Worm (Caenorhabditis elegans) whole organism, L1 larva: Measurements from ENCODE around the gene F57B1.5.

Experiments used
- C34B4.2 ChIP-seq: sonication (generic microtip); optimal IDR thresholded peaks from 2 replicates; lab custom pipeline; 2017; ENCODE audit warnings: mild to moderate bottlenecking, missing genetic modification characterization, missing compliant biosample characterization
- Y116A8C.19 ChIP-seq: sonication (generic microtip); optimal IDR thresholded peaks from 2 replicates; lab custom pipeline; 2016; ENCODE audit warnings: missing compliant biosample characterization, missing genetic modification characterization, borderline replicate concordance
- ceh-8 ChIP-seq: fragments of 200-800 bp; sonication (Bioruptor generic); optimal IDR thresholded peaks from 2 replicates; lab custom pipeline; 2018; ENCODE audit warnings: mild to moderate bottlenecking, missing genetic modification characterization, moderate library complexity, missing compliant biosample characterization
- dsc-1 ChIP-seq: sonication (generic microtip); optimal IDR thresholded peaks from 2 replicates; lab custom pipeline; 2016; ENCODE audit warnings: mild to moderate bottlenecking, missing genetic modification characterization, missing compliant biosample characterization
- efl-1 ChIP-seq, 4 experiments: fragments of 150-350 bp; optimal IDR thresholded peaks in 3 of 4; peaks in 1 of 4; 1 replicate in 1 of 4; 2 replicates in 3 of 4; lab custom pipeline; 2014; ENCODE audit warnings: missing biosample characterization in 2 of 4, missing genetic modification characterization in 2 of 4, missing genetic modification reagents in 2 of 4
- efl-3 ChIP-seq: fragments of 200-800 bp; sonication (Bioruptor generic); optimal IDR thresholded peaks from 2 replicates; lab custom pipeline; 2018; ENCODE audit warnings: mild to moderate bottlenecking, missing genetic modification characterization, missing compliant biosample characterization
- egl-13 ChIP-seq: sonication (generic microtip); optimal IDR thresholded peaks from 2 replicates; lab custom pipeline; 2016; ENCODE audit warnings: missing genotype, missing genetic modification reagents, missing genetic modification characterization, missing compliant biosample characterization
- egl-27 ChIP-seq, 2 experiments: fragments of 150-350 bp in 1 of 2; sonication (generic microtip); optimal IDR thresholded peaks; 3 replicates each; lab custom pipeline; 2017 to 2018; ENCODE audit warnings: missing biosample characterization in 2 of 2, missing genetic modification characterization in 2 of 2, missing genetic modification reagents in 2 of 2
- elt-2 ChIP-seq: sonication (generic microtip); optimal IDR thresholded peaks from 2 replicates; lab custom pipeline; 2016; ENCODE audit warnings: missing genetic modification characterization, mild to moderate bottlenecking, inconsistent platforms, missing compliant biosample characterization, missing genetic modification reagents
- elt-3 ChIP-seq, 6 experiments: fragments of 150-350 bp in 1 of 6; sonication (generic microtip); optimal IDR thresholded peaks; 2 replicates each; lab custom pipeline; 2017 to 2018; ENCODE audit warnings: missing biosample characterization in 6 of 6, missing genetic modification characterization in 6 of 6, inconsistent platforms in 1 of 6
- ets-5 ChIP-seq: fragments of 200-800 bp; sonication (Bioruptor generic); IDR thresholded peaks from 2 replicates; pipeline ENCODE4 v1.3.6; 2022; ENCODE audit warnings: missing genetic modification characterization, missing compliant biosample characterization
- fkh-8 ChIP-seq: sonication (generic microtip); optimal IDR thresholded peaks from 2 replicates; lab custom pipeline; 2016; ENCODE audit warnings: mild to moderate bottlenecking, missing genetic modification characterization, missing compliant biosample characterization
- fos-1 ChIP-seq: fragments of 150-350 bp; optimal IDR thresholded peaks from 2 replicates; lab custom pipeline; 2014; ENCODE audit warnings: missing biosample characterization, missing genetic modification characterization
- grh-1 ChIP-seq: fragments of 200-800 bp; sonication (Bioruptor generic); IDR thresholded peaks from 2 replicates; pipeline ENCODE4 v1.3.6; 2022; ENCODE audit warnings: missing genetic modification reagents, missing genetic modification characterization, missing compliant biosample characterization
- hlh-4 ChIP-seq: sonication (generic microtip); optimal IDR thresholded peaks from 2 replicates; lab custom pipeline; 2016; ENCODE audit warnings: mild to moderate bottlenecking, missing genetic modification characterization, missing compliant biosample characterization
- hpl-2 ChIP-seq: fragments of 150-350 bp; optimal IDR thresholded peaks from 2 replicates; lab custom pipeline; 2014; ENCODE audit warnings: missing biosample characterization, missing genetic modification reagents, missing genetic modification characterization
- jun-1 ChIP-seq: fragments of 150-350 bp; optimal IDR thresholded peaks from 2 replicates; lab custom pipeline; 2014; ENCODE audit warnings: missing biosample characterization, missing genetic modification reagents, missing genetic modification characterization
- lin-13 ChIP-seq: fragments of 150-350 bp; optimal IDR thresholded peaks from 2 replicates; lab custom pipeline; 2014; ENCODE audit warnings: missing biosample characterization, missing genetic modification reagents, missing genetic modification characterization
- lin-15B ChIP-seq: fragments of 150-350 bp; sonication (generic microtip); optimal IDR thresholded peaks from 3 replicates; lab custom pipeline; 2014; ENCODE audit warnings: missing biosample characterization, missing genetic modification characterization
- lin-35 ChIP-seq, 2 experiments: fragments of 150-350 bp; optimal IDR thresholded peaks; 2 replicates each; lab custom pipeline; 2014; ENCODE audit warnings: missing biosample characterization in 2 of 2, missing genetic modification characterization in 2 of 2, missing genetic modification reagents in 2 of 2
- mef-2 ChIP-seq: fragments of 150-350 bp; optimal IDR thresholded peaks from 2 replicates; lab custom pipeline; 2014; ENCODE audit warnings: missing biosample characterization, missing genetic modification characterization
- nhr-11 ChIP-seq: fragments of 150-350 bp; optimal IDR thresholded peaks from 2 replicates; lab custom pipeline; 2014; ENCODE audit warnings: missing biosample characterization, missing genetic modification characterization
- nhr-12 ChIP-seq: sonication (generic microtip); optimal IDR thresholded peaks from 2 replicates; lab custom pipeline; 2017; ENCODE audit warnings: missing biosample characterization, missing genetic modification characterization
- nhr-20 ChIP-seq: sonication (generic microtip); optimal IDR thresholded peaks from 2 replicates; lab custom pipeline; 2016; ENCODE audit warnings: mild to moderate bottlenecking, missing genetic modification characterization, missing compliant biosample characterization
- nhr-237 ChIP-seq: fragments of 150-350 bp; optimal IDR thresholded peaks from 2 replicates; lab custom pipeline; 2014; ENCODE audit warnings: missing biosample characterization, missing genetic modification characterization
- nhr-47 ChIP-seq: sonication (generic microtip); optimal IDR thresholded peaks from 2 replicates; lab custom pipeline; 2016; ENCODE audit warnings: mild to moderate bottlenecking, missing genetic modification characterization, moderate library complexity, missing compliant biosample characterization
- nhr-71 ChIP-seq: sonication (generic microtip); optimal IDR thresholded peaks from 2 replicates; lab custom pipeline; 2016; ENCODE audit warnings: mild to moderate bottlenecking, missing genetic modification characterization, moderate library complexity, missing compliant biosample characterization
- nhr-76 ChIP-seq: sonication (generic microtip); optimal IDR thresholded peaks from 2 replicates; lab custom pipeline; 2017; ENCODE audit warnings: missing biosample characterization, missing genetic modification characterization
- nhr-77 ChIP-seq: fragments of 150-350 bp; optimal IDR thresholded peaks from 2 replicates; lab custom pipeline; 2014; ENCODE audit warnings: missing biosample characterization, missing genetic modification characterization
- nhr-84 ChIP-seq: sonication (generic microtip); optimal IDR thresholded peaks from 2 replicates; lab custom pipeline; 2017; ENCODE audit warnings: missing biosample characterization, missing genetic modification characterization
- nhr-85 ChIP-seq: sonication (generic microtip); peaks from one replicate; lab custom pipeline; 2016; ENCODE audit warnings: missing genetic modification characterization, inconsistent platforms, missing compliant biosample characterization
- pag-3 ChIP-seq: sonication (generic microtip); optimal IDR thresholded peaks from 2 replicates; lab custom pipeline; 2017; ENCODE audit warnings: missing genetic modification characterization, mild to moderate bottlenecking, missing compliant biosample characterization, antibody characterized with exemption, borderline replicate concordance; ENCODE audit not compliant: insufficient read depth
- pax-3 ChIP-seq: fragments of 200-800 bp; sonication (Bioruptor generic); optimal IDR thresholded peaks from 2 replicates; lab custom pipeline; 2018; ENCODE audit warnings: mild to moderate bottlenecking, missing genetic modification characterization, moderate library complexity, missing compliant biosample characterization
- skn-1 ChIP-seq: fragments of 150-350 bp; optimal IDR thresholded peaks from 2 replicates; lab custom pipeline; 2014; ENCODE audit warnings: missing biosample characterization, missing genetic modification characterization
- snpc-4 ChIP-seq: fragments of 150-350 bp; optimal IDR thresholded peaks from 2 replicates; lab custom pipeline; 2014; ENCODE audit warnings: missing biosample characterization, missing genetic modification characterization
- snu-23 ChIP-seq: sonication (generic microtip); optimal IDR thresholded peaks from 2 replicates; lab custom pipeline; 2016; ENCODE audit warnings: missing genetic modification characterization, missing compliant biosample characterization
- sup-37 ChIP-seq: fragments of 200-800 bp; sonication (Bioruptor generic); optimal IDR thresholded peaks from 2 replicates; lab custom pipeline; 2018; ENCODE audit warnings: mild to moderate bottlenecking, missing genetic modification characterization, missing compliant biosample characterization
- tbx-2 ChIP-seq: sonication (generic microtip); optimal IDR thresholded peaks from 2 replicates; lab custom pipeline; 2016; ENCODE audit warnings: missing genetic modification characterization, missing compliant biosample characterization
- tlp-1 ChIP-seq: fragments of 150-350 bp; optimal IDR thresholded peaks from 2 replicates; lab custom pipeline; 2014; ENCODE audit warnings: missing biosample characterization, missing genetic modification characterization
- unc-30 ChIP-seq: sonication (generic microtip); optimal IDR thresholded peaks from 2 replicates; lab custom pipeline; 2017; ENCODE audit warnings: missing biosample characterization, missing genetic modification characterization
- unc-98 ChIP-seq: fragments of 200-800 bp; sonication (Bioruptor generic); IDR thresholded peaks from 2 replicates; pipeline ENCODE4 v1.3.6; 2022; ENCODE audit warnings: missing genetic modification characterization, missing compliant biosample characterization
- xbp-1 ChIP-seq: sonication (generic microtip); optimal IDR thresholded peaks from 2 replicates; lab custom pipeline; 2016; ENCODE audit warnings: missing genetic modification characterization, missing compliant biosample characterization
- zag-1 ChIP-seq: fragments of 150-350 bp; optimal IDR thresholded peaks from 2 replicates; lab custom pipeline; 2014; ENCODE audit warnings: missing biosample characterization, missing genetic modification characterization
- ztf-11 ChIP-seq, 2 experiments: sonication (generic microtip); optimal IDR thresholded peaks; 2 replicates each; lab custom pipeline; 2016 to 2017; ENCODE audit warnings: missing genetic modification characterization in 2 of 2, missing biosample characterization in 1 of 2, missing compliant biosample characterization in 1 of 2

The F57B1.5 gene

DNA sequence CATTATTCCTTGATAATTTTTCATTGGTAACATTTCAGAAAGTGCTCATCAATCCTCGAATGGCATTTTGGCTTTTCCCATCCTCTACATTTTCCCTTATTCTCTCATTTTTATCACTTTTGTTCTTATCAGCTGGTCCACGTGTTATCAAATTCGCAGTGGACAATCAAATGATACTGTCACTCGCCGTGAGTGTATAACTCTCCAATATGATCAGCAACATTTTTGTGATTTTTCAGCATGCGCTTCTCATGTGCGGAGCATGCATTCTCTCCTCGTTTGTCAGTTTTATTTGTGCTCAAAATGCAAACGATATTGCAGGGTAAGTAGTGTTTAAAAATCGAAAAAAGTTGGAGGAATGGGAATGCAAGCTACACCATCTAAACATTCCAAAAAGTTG, 5.1 kb downstream of the F57B1.5 start (continued):
- no peak for TF ChIP-seq lin-15B (tag; lab: Kevin White, UChicago)
- TF ChIP-seq nhr-77 (tag; lab: Kevin White, UChicago) = no peak
- TF ChIP-seq fkh-8 (tag; lab: Kevin White, UChicago) = no peak
- TF ChIP-seq, all 84 proteins: peak for 8

ce11 chrV:13221066-13221465, 13.5 kb downstream of the F57B1.5 start:
- TF ChIP-seq nhr-85 (tag; lab: Kevin White, UChicago) (no peak), nhr-20 (no peak), lin-15B (tag; lab: Kevin White, UChicago) (no peak), ets-5 (GFP tag; lab: Robert Waterston, UW) (no peak), fos-1 (tag; lab: Kevin White, UChicago) (no peak), ceh-8 (no peak), nhr-76 (no peak), snpc-4 (no peak), xbp-1 (tag; lab: Kevin White, UChicago) (no peak), egl-13 (tag; lab: Kevin White, UChicago) (no peak), pag-3 (tag; lab: Kevin White, UChicago) (no peak), tbx-2 (tag; lab: Kevin White, UChicago) (no peak), ztf-11 (tag; optimal IDR thresholded peaks at IDR 0.05; lab: Kevin White, UChicago) (no peak), pax-3 (no peak), sup-37 (no peak), C34B4.2 (tag; lab: Kevin White, UChicago) (no peak), Y116A8C.19 (tag; lab: Kevin White, UChicago) (no peak)

DNA sequence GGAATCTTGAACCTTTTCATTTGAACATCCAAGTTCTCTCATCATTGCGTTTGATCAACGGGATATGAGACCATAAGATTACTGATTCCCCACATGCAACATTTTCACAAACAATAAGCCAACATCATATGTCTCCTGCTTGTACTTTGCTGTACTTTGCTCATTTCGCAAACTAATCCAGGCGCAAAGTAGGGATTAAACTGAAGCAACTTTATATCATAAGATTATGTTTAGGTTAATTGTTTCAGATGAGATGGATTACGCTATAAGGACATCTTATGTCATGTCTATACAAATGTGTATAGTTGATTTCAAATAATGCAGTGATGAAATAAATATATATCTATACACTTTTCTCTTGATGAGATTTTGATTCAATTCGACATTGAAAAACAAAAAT, 22.0 kb downstream of the F57B1.5 start:
- TF ChIP-seq pax-3 = peak; percentile 82
- no peak for TF ChIP-seq nhr-12 (tag; lab: Kevin White, UChicago)
- TF ChIP-seq efl-1 (optimal IDR thresholded peaks at IDR 0.05; lab: Kevin White, UChicago) = no peak
- TF ChIP-seq efl-1 (GFP tag; optimal IDR thresholded peaks at IDR 0.05 in 1 of 2; lab: Kevin White, UChicago) = peak in 1 of 2 experiments; percentile 20
- peak; percentile 74 for TF ChIP-seq dsc-1 (tag; lab: Kevin White, UChicago)
- TF ChIP-seq pag-3 (tag; lab: Kevin White, UChicago) = no peak

DNA sequence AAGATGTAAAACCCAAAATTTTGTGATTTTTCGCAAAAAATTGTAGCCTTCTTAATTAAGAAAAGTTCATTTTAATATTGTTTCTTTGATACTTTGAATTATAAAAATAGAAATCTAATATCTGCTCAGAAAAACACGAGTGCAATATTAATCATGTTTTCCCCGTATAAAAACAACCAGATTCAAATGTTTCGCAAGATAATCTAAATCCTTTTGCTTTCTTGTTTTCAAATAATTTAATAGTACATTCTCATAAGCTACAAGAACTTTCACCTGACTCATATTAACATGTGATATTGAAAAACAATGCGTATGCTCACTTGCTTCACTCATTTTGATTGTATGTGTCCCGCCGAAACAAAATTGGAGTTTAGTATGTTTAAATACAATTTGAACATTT, 27.8 kb downstream of the F57B1.5 start:
- TF ChIP-seq sup-37 (no peak), elt-3 (tag; optimal IDR thresholded peaks at IDR 0.05; lab: Kevin White, UChicago) (no peak), nhr-47 (peak; percentile 45), hpl-2 (GFP tag; lab: Kevin White, UChicago) (no peak), fkh-8 (tag; lab: Kevin White, UChicago) (peak; percentile 69), egl-27 (tag; optimal IDR thresholded peaks at IDR 0.05; lab: Kevin White, UChicago) (no peak), lin-13 (GFP tag; lab: Kevin White, UChicago) (no peak), nhr-77 (tag; lab: Kevin White, UChicago) (no peak), dsc-1 (tag; lab: Kevin White, UChicago) (peak; percentile 69), unc-30 (tag; lab: Kevin White, UChicago) (no peak), pax-3 (peak; percentile 61), nhr-85 (tag; lab: Kevin White, UChicago) (no peak), nhr-71 (tag; lab: Kevin White, UChicago) (peak; percentile 51), efl-3 (GFP tag; lab: Kevin White, UChicago) (no peak), tlp-1 (tag; lab: Kevin White, UChicago) (no peak), hlh-4 (no peak), nhr-12 (tag; lab: Kevin White, UChicago) (no peak), nhr-237 (no peak)

- no peak for TF ChIP-seq snu-23 (GFP tag; lab: Kevin White, UChicago)
- no peak for TF ChIP-seq nhr-85 (tag; lab: Kevin White, UChicago)
- TF ChIP-seq grh-1 (GFP tag; lab: Robert Waterston, UW) = no peak
- TF ChIP-seq dsc-1 (tag; lab: Kevin White, UChicago) = no peak
- TF ChIP-seq ceh-8 = no peak
- TF ChIP-seq C34B4.2 (tag; lab: Kevin White, UChicago) = no peak
- TF ChIP-seq skn-1 = no peak
- no peak for TF ChIP-seq lin-35 (GFP tag; optimal IDR thresholded peaks at IDR 0.05; lab: Kevin White, UChicago)
- TF ChIP-seq tlp-1 (tag; lab: Kevin White, UChicago) = no peak
- no peak for TF ChIP-seq zag-1 (tag; lab: Kevin White, UChicago)
- TF ChIP-seq nhr-11 (tag; lab: Kevin White, UChicago) = no peak
- no peak for TF ChIP-seq pag-3 (tag; lab: Kevin White, UChicago)
- TF ChIP-seq unc-98 = no peak
- TF ChIP-seq mef-2 (tag; lab: Kevin White, UChicago) = no peak
- no peak for TF ChIP-seq jun-1 (tag; lab: Kevin White, UChicago)
- TF ChIP-seq nhr-84 = no peak
- no peak for TF ChIP-seq elt-2 (tag; lab: Kevin White, UChicago)
- no peak for TF ChIP-seq nhr-20
- no peak for TF ChIP-seq snpc-4
Measured at ce11 chrV:13236507-13236906, 29.0 kb downstream of the F57B1.5 start, which contains the start of gene dmd-10. TSS of gene dmd-10 (minus strand) at chrV:13236607.
